Fruit fly (Drosophila melanogaster) whole organism, embryonic: Measurements from ENCODE around the gene CG7557.

Experiments used
- Bteb2 ChIP-seq: fragments of 200-800 bp; sonication (Bioruptor generic); optimal IDR thresholded peaks from 2 replicates; lab custom pipeline; 2016; ENCODE audit warnings: missing biosample characterization, missing genetic modification characterization
- CG10959 ChIP-seq: fragments of 200-800 bp; sonication (Bioruptor generic); IDR thresholded peaks from 2 replicates; pipeline ENCODE4 v1.3.6; 2022; ENCODE audit warnings: missing biosample characterization, missing genetic modification characterization
- CG12236 ChIP-seq: fragments of 200-800 bp; sonication (Bioruptor generic); optimal IDR thresholded peaks from 2 replicates; lab custom pipeline; 2016; ENCODE audit warnings: missing biosample characterization, missing genetic modification characterization
- CG17328 ChIP-seq: fragments of 200-800 bp; sonication (Bioruptor generic); IDR thresholded peaks from 2 replicates; pipeline ENCODE4 v1.3.6; 2022; ENCODE audit warnings: missing biosample characterization, missing genetic modification characterization
- CG18764 ChIP-seq: fragments of 200-800 bp; sonication (Bioruptor generic); optimal IDR thresholded peaks from 3 replicates; lab custom pipeline; 2016; ENCODE audit warnings: missing biosample characterization, missing genetic modification characterization
- CG2889 ChIP-seq: fragments of 200-800 bp; sonication (Bioruptor generic); IDR thresholded peaks from 3 replicates; pipeline ENCODE4 v1.3.6; 2022; ENCODE audit warnings: missing biosample characterization, missing genetic modification characterization
- CG3065 ChIP-seq: fragments of 200-800 bp; sonication (Bioruptor generic); optimal IDR thresholded peaks from 2 replicates; lab custom pipeline; 2016; ENCODE audit warnings: missing biosample characterization, missing genetic modification characterization
- CG31441 ChIP-seq: fragments of 200-800 bp; sonication (Bioruptor generic); IDR thresholded peaks from 2 replicates; pipeline ENCODE4 v1.3.6; 2022; ENCODE audit warnings: missing biosample characterization, missing genetic modification characterization
- CG3281 ChIP-seq: fragments of 200-800 bp; sonication (Bioruptor generic); optimal IDR thresholded peaks from 3 replicates; lab custom pipeline; 2017; ENCODE audit warnings: missing biosample characterization, mild to moderate bottlenecking, missing genetic modification characterization
- CG5245 ChIP-seq: fragments of 200-800 bp; sonication (Bioruptor generic); optimal IDR thresholded peaks from 3 replicates; lab custom pipeline; 2016; ENCODE audit warnings: missing biosample characterization, missing genetic modification characterization
- CG6175 ChIP-seq: fragments of 200-800 bp; sonication (Bioruptor generic); IDR thresholded peaks from 3 replicates; pipeline ENCODE4 v1.3.6; 2022; ENCODE audit warnings: missing biosample characterization, missing genetic modification characterization
- CG6272 ChIP-seq: fragments of 200-800 bp; sonication (Bioruptor generic); IDR thresholded peaks from 2 replicates; pipeline ENCODE4 v1.3.6; 2022; ENCODE audit warnings: missing biosample characterization, missing genetic modification characterization
- CG9437 ChIP-seq: fragments of 200-800 bp; sonication (Bioruptor generic); optimal IDR thresholded peaks from 2 replicates; lab custom pipeline; 2018; ENCODE audit warnings: missing biosample characterization, mild to moderate bottlenecking, missing genetic modification characterization
- Camta ChIP-seq: fragments of 200-800 bp; sonication (Bioruptor generic); optimal IDR thresholded peaks from 2 replicates; lab custom pipeline; 2016; ENCODE audit warnings: missing biosample characterization, missing genetic modification characterization
- Deaf1 ChIP-seq: fragments of 200-800 bp; optimal IDR thresholded peaks from 3 replicates; lab custom pipeline; 2019; ENCODE audit warnings: missing biosample characterization, mild to moderate bottlenecking, missing genetic modification characterization, moderate library complexity
- Fer2 ChIP-seq: fragments of 200-800 bp; sonication (Bioruptor generic); optimal IDR thresholded peaks from 2 replicates; lab custom pipeline; 2018; ENCODE audit warnings: missing biosample characterization, mild to moderate bottlenecking, missing genetic modification characterization, moderate library complexity
- HHEX ChIP-seq: fragments of 200-800 bp; sonication (Bioruptor generic); optimal IDR thresholded peaks from 3 replicates; lab custom pipeline; 2017; ENCODE audit warnings: missing biosample characterization, mild to moderate bottlenecking, missing genetic modification characterization, missing genetic modification reagents
- HLH54F ChIP-seq: fragments of 200-800 bp; sonication (Bioruptor generic); optimal IDR thresholded peaks from 3 replicates; lab custom pipeline; 2016; ENCODE audit warnings: missing biosample characterization, missing genetic modification characterization
- Hand ChIP-seq: fragments of 200-800 bp; sonication (Bioruptor generic); optimal IDR thresholded peaks from 2 replicates; lab custom pipeline; 2017; ENCODE audit warnings: mild to moderate bottlenecking, missing biosample characterization, missing genetic modification reagents, missing genetic modification characterization
- Hey ChIP-seq: fragments of 200-800 bp; sonication (Bioruptor generic); optimal IDR thresholded peaks from 3 replicates; lab custom pipeline; 2018; ENCODE audit warnings: missing biosample characterization, mild to moderate bottlenecking, missing genetic modification characterization
- Hr78 ChIP-seq, 2 experiments: fragments of 200-800 bp in 1 of 2; fragments of >200 bp in 1 of 2; sonication (Bioruptor generic) in 1 of 2; optimal IDR thresholded peaks; 2 replicates each; lab custom pipeline; 2017 to 2019; ENCODE audit warnings: missing biosample characterization in 2 of 2, missing genetic modification characterization in 2 of 2, mild to moderate bottlenecking in 1 of 2, moderate library complexity in 1 of 2
- Kr ChIP-seq: fragments of 200-800 bp; sonication (Bioruptor generic); optimal IDR thresholded peaks from 2 replicates; lab custom pipeline; 2017; ENCODE audit warnings: missing biosample characterization, mild to moderate bottlenecking, missing genetic modification characterization
- MESR4 ChIP-seq: fragments of 200-800 bp; sonication (Bioruptor generic); optimal IDR thresholded peaks from 2 replicates; lab custom pipeline; 2018; ENCODE audit warnings: missing biosample characterization, mild to moderate bottlenecking, missing genetic modification characterization, moderate library complexity
- Mes4 ChIP-seq: fragments of 200-800 bp; sonication (Bioruptor generic); optimal IDR thresholded peaks from 2 replicates; lab custom pipeline; 2016; ENCODE audit warnings: missing biosample characterization, missing genetic modification characterization
- Nf-YC ChIP-seq: fragments of 200-800 bp; optimal IDR thresholded peaks from 3 replicates; lab custom pipeline; 2019; ENCODE audit warnings: missing biosample characterization, mild to moderate bottlenecking, missing genetic modification characterization, moderate library complexity
- Ptx1 ChIP-seq: fragments of 200-800 bp; sonication (Bioruptor generic); IDR thresholded peaks from 2 replicates; pipeline ENCODE4 v1.3.6; 2022; ENCODE audit warnings: missing biosample characterization, missing genetic modification characterization
- Sox102F ChIP-seq: fragments of 200-800 bp; sonication (Bioruptor generic); optimal IDR thresholded peaks from 2 replicates; lab custom pipeline; 2018; ENCODE audit warnings: missing biosample characterization, mild to moderate bottlenecking, missing genetic modification characterization, moderate library complexity
- Sry-β ChIP-seq: fragments of 200-800 bp; sonication (Bioruptor generic); optimal IDR thresholded peaks from 2 replicates; lab custom pipeline; 2018; ENCODE audit warnings: missing biosample characterization, mild to moderate bottlenecking, missing genetic modification characterization, moderate library complexity
- Stat92E ChIP-seq, 3 experiments: fragments of >200 bp in 2 of 3; fragments of 200-800 bp in 1 of 3; sonication (Bioruptor generic) in 1 of 3; optimal IDR thresholded peaks; 2 replicates each; lab custom pipeline; 2017 to 2019; ENCODE audit warnings: missing biosample characterization in 3 of 3, missing genetic modification characterization in 3 of 3, mild to moderate bottlenecking in 1 of 3, moderate library complexity in 1 of 3
- bab2 ChIP-seq: fragments of 200-800 bp; sonication (Bioruptor generic); optimal IDR thresholded peaks from 2 replicates; lab custom pipeline; 2016; ENCODE audit warnings: missing biosample characterization, missing genetic modification characterization
- cad ChIP-seq: fragments of >200 bp; optimal IDR thresholded peaks from 2 replicates; lab custom pipeline; 2017; ENCODE audit warnings: missing biosample characterization, missing genetic modification characterization
- chinmo ChIP-seq: fragments of 200-800 bp; sonication (Bioruptor generic); IDR thresholded peaks from 4 replicates; pipeline ENCODE4 v1.3.6; 2022; ENCODE audit warnings: missing biosample characterization, missing genetic modification characterization; ENCODE audit not compliant: partially characterized antibody
- crol ChIP-seq: fragments of 200-800 bp; sonication (Bioruptor generic); IDR thresholded peaks from 2 replicates; pipeline ENCODE4 v1.3.6; 2022; ENCODE audit warnings: missing biosample characterization, missing genetic modification characterization
- danr ChIP-seq: fragments of 200-800 bp; sonication (Bioruptor generic); IDR thresholded peaks from 2 replicates; pipeline ENCODE4 v1.3.6; 2022; ENCODE audit warnings: missing biosample characterization, missing genetic modification characterization
- gsb-n ChIP-seq: fragments of 200-800 bp; sonication (Bioruptor generic); optimal IDR thresholded peaks from 3 replicates; lab custom pipeline; 2018; ENCODE audit warnings: missing biosample characterization, mild to moderate bottlenecking, missing genetic modification characterization
- h ChIP-seq: fragments of >200 bp; optimal IDR thresholded peaks from 2 replicates; lab custom pipeline; 2017
- insv ChIP-seq, 2 experiments: fragments of 200-800 bp; sonication (Bioruptor generic); optimal IDR thresholded peaks; 3 replicates each; lab custom pipeline; 2016 to 2018; ENCODE audit warnings: missing biosample characterization in 2 of 2, missing genetic modification characterization in 2 of 2
- inv ChIP-seq: fragments of 200-800 bp; sonication (Bioruptor generic); IDR thresholded peaks from 2 replicates; pipeline ENCODE4 v1.3.6; 2022; ENCODE audit warnings: missing biosample characterization, missing genetic modification characterization; ENCODE audit not compliant: partially characterized antibody
- jumu ChIP-seq: fragments of 200-800 bp; sonication (Bioruptor generic); optimal IDR thresholded peaks from 3 replicates; lab custom pipeline; 2016; ENCODE audit warnings: missing biosample characterization, missing genetic modification characterization
- klu ChIP-seq: fragments of 200-800 bp; sonication (Bioruptor generic); IDR thresholded peaks from 2 replicates; pipeline ENCODE4 v1.3.6; 2022; ENCODE audit warnings: missing biosample characterization, missing genetic modification characterization
- lbe ChIP-seq: fragments of 200-800 bp; sonication (Bioruptor generic); optimal IDR thresholded peaks from 2 replicates; lab custom pipeline; 2016; ENCODE audit warnings: missing biosample characterization, mild to moderate bottlenecking, missing genetic modification characterization
- mirr ChIP-seq: fragments of 200-800 bp; sonication (Bioruptor generic); optimal IDR thresholded peaks from 3 replicates; lab custom pipeline; 2018; ENCODE audit warnings: missing biosample characterization, mild to moderate bottlenecking, missing genetic modification characterization
- pzg ChIP-seq: fragments of 200-800 bp; sonication (Bioruptor generic); optimal IDR thresholded peaks from 3 replicates; lab custom pipeline; 2018; ENCODE audit warnings: missing biosample characterization, mild to moderate bottlenecking, missing genetic modification characterization, moderate library complexity
- schlank ChIP-seq: fragments of 200-800 bp; sonication (Bioruptor generic); optimal IDR thresholded peaks from 2 replicates; lab custom pipeline; 2018; ENCODE audit warnings: missing biosample characterization, mild to moderate bottlenecking, missing genetic modification characterization
- sim ChIP-seq: fragments of 200-800 bp; sonication (Bioruptor generic); IDR thresholded peaks from 2 replicates; pipeline ENCODE4 v1.3.6; 2022; ENCODE audit warnings: missing biosample characterization, missing genetic modification characterization
- sr ChIP-seq: fragments of 200-800 bp; sonication (Bioruptor generic); IDR thresholded peaks from 3 replicates; pipeline ENCODE4 v1.3.6; 2022; ENCODE audit warnings: missing biosample characterization, missing genetic modification characterization
- wek ChIP-seq: fragments of 200-800 bp; sonication (Bioruptor generic); optimal IDR thresholded peaks from 3 replicates; lab custom pipeline; 2018; ENCODE audit warnings: missing biosample characterization, mild to moderate bottlenecking, missing genetic modification characterization, moderate library complexity
- zfh2 ChIP-seq: fragments of 200-800 bp; sonication (Bioruptor generic); optimal IDR thresholded peaks from 2 replicates; lab custom pipeline; 2016; ENCODE audit warnings: missing biosample characterization, missing genetic modification characterization

Gene CG7557

dm6 chr3L:11405362-11406254 lies 39.4 kb upstream of the CG7557 start (continued):
- TF ChIP-seq gsb-n (tag; lab: Kevin White, UChicago), result peak; percentile 96
- TF ChIP-seq Fer2 (tag; lab: Kevin White, UChicago), result peak; percentile 88
- peak; percentile 68 for TF ChIP-seq Hand (GFP tag; lab: Kevin White, UChicago)
- peak; percentile 92 for TF ChIP-seq CG3065
- TF ChIP-seq mirr, result no peak
- TF ChIP-seq Ptx1 (GFP tag; lab: Robert Waterston, UW), result peak; percentile 95
- TF ChIP-seq Camta (GFP tag; lab: Kevin White, UChicago), result peak; percentile 95
- peak; percentile 68 for TF ChIP-seq bab2 (GFP tag; lab: Kevin White, UChicago)
- peak; percentile 96 for TF ChIP-seq Mes4 (GFP tag; lab: Kevin White, UChicago)
- peak in 1 of 3 experiments; percentile 93 for TF ChIP-seq Stat92E (GFP tag; optimal IDR thresholded peaks at IDR 0.05; lab: Kevin White, UChicago)
- peak; percentile 83 for TF ChIP-seq klu (GFP tag; lab: Robert Waterston, UW)
- TF ChIP-seq Kr, result peak; percentile 63
- TF ChIP-seq Hr78 (GFP tag; optimal IDR thresholded peaks at IDR 0.05; lab: Kevin White, UChicago), result peak in 1 of 2 experiments; percentile 76
- peak; percentile 92 for TF ChIP-seq CG5245 (GFP tag; lab: Kevin White, UChicago)
- TF ChIP-seq CG3281, result peak; percentile 76
- peak; percentile 62 for TF ChIP-seq schlank (tag; lab: Kevin White, UChicago)
- TF ChIP-seq sr (GFP tag; lab: Robert Waterston, UW), result peak; percentile 88
- peak; percentile 91 for TF ChIP-seq HHEX (GFP tag; lab: Kevin White, UChicago)
- TF ChIP-seq lbe (GFP tag; lab: Kevin White, UChicago), result peak; percentile 89
- peak; percentile 98 for TF ChIP-seq Sox102F (GFP tag; lab: Kevin White, UChicago)
- no peak for TF ChIP-seq cad
- peak; percentile 84 for TF ChIP-seq CG9437
- TF ChIP-seq zfh2 (GFP tag; lab: Kevin White, UChicago), result peak; percentile 63
- TF ChIP-seq inv, result peak; percentile 13; the same call in 1 of the 2 replicates
- TF ChIP-seq MESR4 (GFP tag; lab: Kevin White, UChicago), result peak; percentile 46
- TF ChIP-seq CG6175, result peak; percentile 76
- no peak for TF ChIP-seq h (lab: Kevin White, UChicago)
- TF ChIP-seq chinmo (GFP tag; lab: Robert Waterston, UW), result 0 out of 4 replicates have a peak, but pooled peaks have one; percentile 55
- TF ChIP-seq CG17328 (GFP tag; lab: Robert Waterston, UW), result peak; percentile 98
- peak; percentile 96 for TF ChIP-seq CG10959 (GFP tag; lab: Robert Waterston, UW)
- peak; percentile 75 for TF ChIP-seq Nf-YC (tag; lab: Kevin White, UChicago)
- peak; percentile 90 for TF ChIP-seq CG6272 (GFP tag; lab: Robert Waterston, UW)
- peak; percentile 95 for TF ChIP-seq CG31441 (GFP tag; lab: Robert Waterston, UW)
- peak; percentile 86 for TF ChIP-seq CG18764 (GFP tag; lab: Kevin White, UChicago)
- peak; percentile 91 for TF ChIP-seq HLH54F
- no peak for TF ChIP-seq pzg (GFP tag; lab: Kevin White, UChicago)
- peak; percentile 91 for TF ChIP-seq danr (GFP tag; lab: Robert Waterston, UW)
- TF ChIP-seq Deaf1, result peak; percentile 70
- TF ChIP-seq wek, result peak; percentile 78
- TF ChIP-seq CG2889 (GFP tag; lab: Robert Waterston, UW), result peak; percentile 93
- peak; percentile 93 for TF ChIP-seq CG12236 (GFP tag; lab: Kevin White, UChicago)
- TF ChIP-seq Hey, result no peak
- TF ChIP-seq sim (GFP tag; lab: Robert Waterston, UW), result peak; percentile 95
- TF ChIP-seq Sry-β (GFP tag; lab: Kevin White, UChicago), result peak; percentile 61
- TF ChIP-seq insv (GFP tag; optimal IDR thresholded peaks at IDR 0.05; lab: Kevin White, UChicago), result peak; percentile 40 to 59
- TF ChIP-seq crol, result peak; percentile 41; the same call in 1 of the 2 replicates
- peak; percentile 87 for TF ChIP-seq jumu (GFP tag; lab: Kevin White, UChicago)
- TF ChIP-seq Bteb2, result peak; percentile 90
